Worm (Caenorhabditis elegans) whole organism, young adult: Measurements from ENCODE around the gene Y38H6C.24.

ENCODE experiments used
- B0035.1 ChIP-seq: sonication (generic microtip); optimal IDR thresholded peaks from 2 replicates; lab custom pipeline; 2016; ENCODE audit warnings: missing genetic modification characterization, mild to moderate bottlenecking, missing compliant biosample characterization, missing genotype, missing genetic modification reagents
- F22D6.2 ChIP-seq: sonication (generic microtip); optimal IDR thresholded peaks from 2 replicates; lab custom pipeline; 2016; ENCODE audit warnings: mild to moderate bottlenecking, missing genetic modification characterization, missing compliant biosample characterization
- F23B12.7 ChIP-seq: sonication (generic microtip); optimal IDR thresholded peaks from 2 replicates; lab custom pipeline; 2017; ENCODE audit warnings: missing genetic modification characterization, mild to moderate bottlenecking, missing compliant biosample characterization, antibody characterized with exemption, moderate library complexity; ENCODE audit not compliant: insufficient read depth
- F37B4.10 ChIP-seq: fragments of 200-800 bp; sonication (Bioruptor generic); IDR thresholded peaks from 2 replicates; pipeline ENCODE4 v1.3.6; 2022; ENCODE audit warnings: missing genetic modification characterization, missing compliant biosample characterization
- F49E8.2 ChIP-seq: sonication (generic microtip); optimal IDR thresholded peaks from 3 replicates; lab custom pipeline; 2017; ENCODE audit warnings: missing genetic modification characterization, mild to moderate bottlenecking, missing compliant biosample characterization, antibody characterized with exemption, moderate library complexity; ENCODE audit not compliant: insufficient read depth
- T26A5.8 ChIP-seq: sonication (generic microtip); optimal IDR thresholded peaks from 2 replicates; lab custom pipeline; 2016; ENCODE audit warnings: missing genetic modification characterization, missing compliant biosample characterization
- Y53F4B.3 ChIP-seq: fragments of 200-800 bp; sonication (Bioruptor generic); IDR thresholded peaks from 2 replicates; pipeline ENCODE4 v1.3.6; 2022; ENCODE audit warnings: missing genetic modification reagents, missing genetic modification characterization, missing compliant biosample characterization
- Y53G8AR.9 ChIP-seq: fragments of 200-800 bp; sonication (Bioruptor generic); conservative IDR thresholded peaks from 2 replicates; pipeline ENCODE4 v1.3.6; 2022; ENCODE audit warnings: missing genetic modification reagents, missing genetic modification characterization, missing compliant biosample characterization
- Y67H2A.10 ChIP-seq: fragments of 200-800 bp; sonication (Bioruptor generic); conservative IDR thresholded peaks from 2 replicates; pipeline ENCODE4 v1.3.6; 2022; ENCODE audit warnings: missing genetic modification reagents, missing genetic modification characterization, missing compliant biosample characterization
- akir-1 ChIP-seq: fragments of 200-800 bp; sonication (Bioruptor generic); optimal IDR thresholded peaks from 2 replicates; lab custom pipeline; 2018; ENCODE audit warnings: mild to moderate bottlenecking, missing genetic modification characterization, moderate library complexity, missing compliant biosample characterization
- ama-1 ChIP-seq, 3 experiments: fragments of 150-350 bp in 1 of 3; sonication (generic microtip) in 2 of 3; optimal IDR thresholded peaks; 2 replicates each; lab custom pipeline; 2014 to 2018; ENCODE audit warnings: missing biosample characterization in 2 of 3, missing genetic modification characterization in 2 of 3, missing genetic modification reagents in 2 of 3
- atf-7 ChIP-seq: sonication (generic microtip); optimal IDR thresholded peaks from 2 replicates; lab custom pipeline; 2017; ENCODE audit warnings: mild to moderate bottlenecking, missing genetic modification characterization, missing compliant biosample characterization
- attf-5 ChIP-seq: fragments of 200-800 bp; sonication (Bioruptor generic); optimal IDR thresholded peaks from 2 replicates; lab custom pipeline; 2018; ENCODE audit warnings: mild to moderate bottlenecking, missing genetic modification characterization, missing compliant biosample characterization
- cebp-2 ChIP-seq: fragments of 200-800 bp; sonication (Bioruptor generic); IDR thresholded peaks from 2 replicates; pipeline ENCODE4 v1.3.6; 2022; ENCODE audit warnings: missing genetic modification characterization, missing compliant biosample characterization
- ceh-58 ChIP-seq: fragments of 200-800 bp; sonication (Bioruptor generic); IDR thresholded peaks from 2 replicates; pipeline ENCODE4 v1.3.6; 2022; ENCODE audit warnings: missing genetic modification characterization, missing compliant biosample characterization
- die-1 ChIP-seq: sonication (generic microtip); optimal IDR thresholded peaks from 2 replicates; lab custom pipeline; 2016; ENCODE audit warnings: missing genotype, mild to moderate bottlenecking, missing genetic modification characterization, missing compliant biosample characterization
- dpff-1 ChIP-seq: sonication (generic microtip); optimal IDR thresholded peaks from 2 replicates; lab custom pipeline; 2017; ENCODE audit warnings: mild to moderate bottlenecking, missing genetic modification characterization, missing compliant biosample characterization
- efl-1 ChIP-seq: fragments of 150-350 bp; optimal IDR thresholded peaks from 2 replicates; lab custom pipeline; 2014; ENCODE audit warnings: missing biosample characterization, missing genetic modification reagents, missing genetic modification characterization
- egl-44 ChIP-seq: fragments of 200-800 bp; sonication (Bioruptor generic); IDR thresholded peaks from 2 replicates; pipeline ENCODE4 v1.3.6; 2022; ENCODE audit warnings: missing genetic modification reagents, missing genetic modification characterization, missing compliant biosample characterization
- ekl-4 ChIP-seq: fragments of 200-800 bp; sonication (Bioruptor generic); IDR thresholded peaks from 2 replicates; pipeline ENCODE4 v1.3.6; 2022; ENCODE audit warnings: missing genetic modification reagents, missing genetic modification characterization, missing compliant biosample characterization
- gei-17 ChIP-seq: fragments of 200-800 bp; sonication (Bioruptor generic); optimal IDR thresholded peaks from 2 replicates; lab custom pipeline; 2018; ENCODE audit warnings: mild to moderate bottlenecking, missing genetic modification characterization, missing compliant biosample characterization
- him-1 ChIP-seq: sonication (generic microtip); optimal IDR thresholded peaks from 2 replicates; lab custom pipeline; 2016; ENCODE audit warnings: missing genotype, missing genetic modification reagents, missing genetic modification characterization, missing compliant biosample characterization
- hmg-1.2 ChIP-seq: fragments of 200-800 bp; sonication (Bioruptor generic); IDR thresholded peaks from 2 replicates; pipeline ENCODE4 v1.3.6; 2022; ENCODE audit warnings: missing genetic modification reagents, missing genetic modification characterization, missing compliant biosample characterization
- hrde-1 ChIP-seq: sonication (generic microtip); optimal IDR thresholded peaks from 2 replicates; lab custom pipeline; 2016; ENCODE audit warnings: missing genetic modification characterization, mild to moderate bottlenecking, missing compliant biosample characterization, moderate library complexity, missing genotype, missing genetic modification reagents, borderline replicate concordance
- hsf-1 ChIP-seq: fragments of 200-800 bp; sonication (Bioruptor generic); IDR thresholded peaks from 2 replicates; pipeline ENCODE4 v1.3.6; 2022; ENCODE audit warnings: missing genetic modification reagents, missing genetic modification characterization, missing compliant biosample characterization
- lag-1 ChIP-seq: fragments of 200-800 bp; sonication (Bioruptor generic); IDR thresholded peaks from 2 replicates; pipeline ENCODE4 v1.3.6; 2022; ENCODE audit warnings: missing genetic modification reagents, missing genetic modification characterization, missing compliant biosample characterization
- let-607 ChIP-seq, 2 experiments: fragments of 200-800 bp in 1 of 2; sonication (Bioruptor generic) in 1 of 2; sonication (generic microtip) in 1 of 2; optimal IDR thresholded peaks; 2 replicates each; lab custom pipeline; 2016 to 2018; ENCODE audit warnings: mild to moderate bottlenecking in 2 of 2, missing compliant biosample characterization in 2 of 2, missing genetic modification characterization in 2 of 2, moderate library complexity in 2 of 2, missing genotype in 1 of 2
- lin-26 ChIP-seq: fragments of 200-800 bp; sonication (Bioruptor generic); IDR thresholded peaks from 2 replicates; pipeline ENCODE4 v1.3.6; 2022; ENCODE audit warnings: missing genetic modification reagents, missing genetic modification characterization, missing compliant biosample characterization
- lir-1 ChIP-seq: fragments of 200-800 bp; sonication (Bioruptor generic); conservative IDR thresholded peaks from 2 replicates; pipeline ENCODE4 v1.3.6; 2022; ENCODE audit warnings: missing genetic modification reagents, missing genetic modification characterization, missing compliant biosample characterization
- madf-6 ChIP-seq: fragments of 200-800 bp; sonication (Bioruptor generic); IDR thresholded peaks from 2 replicates; pipeline ENCODE4 v1.3.6; 2022; ENCODE audit warnings: missing genetic modification reagents, missing genetic modification characterization, missing compliant biosample characterization
- mcd-1 ChIP-seq: fragments of 200-800 bp; sonication (Bioruptor generic); IDR thresholded peaks from 2 replicates; pipeline ENCODE4 v1.3.6; 2022; ENCODE audit warnings: missing genetic modification reagents, missing genetic modification characterization, missing compliant biosample characterization
- nfya-2 ChIP-seq: fragments of 200-800 bp; sonication (Bioruptor generic); IDR thresholded peaks from 2 replicates; pipeline ENCODE4 v1.3.6; 2022; ENCODE audit warnings: missing genetic modification reagents, missing genetic modification characterization, missing compliant biosample characterization
- nfyb-1 ChIP-seq: fragments of 200-800 bp; sonication (Bioruptor generic); IDR thresholded peaks from 2 replicates; pipeline ENCODE4 v1.3.6; 2022; ENCODE audit warnings: missing genetic modification reagents, missing genetic modification characterization, missing compliant biosample characterization
- nhr-80 ChIP-seq: sonication (generic microtip); optimal IDR thresholded peaks from 2 replicates; lab custom pipeline; 2016; ENCODE audit warnings: missing genetic modification characterization, missing compliant biosample characterization
- nhr-90 ChIP-seq: sonication (generic microtip); optimal IDR thresholded peaks from 2 replicates; lab custom pipeline; 2016; ENCODE audit warnings: missing genotype, mild to moderate bottlenecking, missing genetic modification characterization, missing compliant biosample characterization
- sea-2 ChIP-seq: fragments of 200-800 bp; sonication (Bioruptor generic); IDR thresholded peaks from 2 replicates; pipeline ENCODE4 v1.3.6; 2022; ENCODE audit warnings: missing genetic modification characterization, missing compliant biosample characterization
- snpc-1.1 ChIP-seq: sonication (generic microtip); optimal IDR thresholded peaks from 2 replicates; lab custom pipeline; 2017; ENCODE audit warnings: missing genetic modification characterization, mild to moderate bottlenecking, missing compliant biosample characterization, antibody characterized with exemption, moderate library complexity, missing genotype, missing genetic modification reagents; ENCODE audit not compliant: insufficient read depth
- snpc-1.3 ChIP-seq: sonication (generic microtip); optimal IDR thresholded peaks from 2 replicates; lab custom pipeline; 2017; ENCODE audit warnings: missing genetic modification characterization, mild to moderate bottlenecking, missing compliant biosample characterization, antibody characterized with exemption, moderate library complexity, missing genotype, missing genetic modification reagents; ENCODE audit not compliant: insufficient read depth
- snpc-3.4 ChIP-seq: sonication (generic microtip); optimal IDR thresholded peaks from 2 replicates; lab custom pipeline; 2017; ENCODE audit warnings: missing genetic modification characterization, mild to moderate bottlenecking, missing compliant biosample characterization, antibody characterized with exemption, moderate library complexity, missing genotype, missing genetic modification reagents
- somi-1 ChIP-seq: fragments of 200-800 bp; sonication (Bioruptor generic); optimal IDR thresholded peaks from 2 replicates; lab custom pipeline; 2018; ENCODE audit warnings: mild to moderate bottlenecking, missing genetic modification characterization, missing compliant biosample characterization
- sptf-2 ChIP-seq: fragments of 200-800 bp; sonication (Bioruptor generic); optimal IDR thresholded peaks from 2 replicates; lab custom pipeline; 2018; ENCODE audit warnings: mild to moderate bottlenecking, missing genetic modification characterization, missing compliant biosample characterization
- tbp1 ChIP-seq: fragments of 200-800 bp; sonication (Bioruptor generic); optimal IDR thresholded peaks from 2 replicates; lab custom pipeline; 2018; ENCODE audit warnings: mild to moderate bottlenecking, missing genetic modification characterization, missing compliant biosample characterization
- tlf-1 ChIP-seq: fragments of 200-800 bp; sonication (Bioruptor generic); optimal IDR thresholded peaks from 2 replicates; lab custom pipeline; 2018; ENCODE audit warnings: mild to moderate bottlenecking, missing genetic modification characterization, missing compliant biosample characterization
- unc-62 ChIP-seq: fragments of 150-350 bp; optimal IDR thresholded peaks from 2 replicates; lab custom pipeline; 2014; ENCODE audit warnings: missing biosample characterization, missing genetic modification reagents, missing genetic modification characterization
- ztf-22 ChIP-seq: fragments of 200-800 bp; sonication (Bioruptor generic); optimal IDR thresholded peaks from 2 replicates; lab custom pipeline; 2018; ENCODE audit warnings: mild to moderate bottlenecking, missing genetic modification characterization, moderate library complexity, missing compliant biosample characterization
- ztf-25 ChIP-seq: fragments of 200-800 bp; sonication (Bioruptor generic); IDR thresholded peaks from 2 replicates; pipeline ENCODE4 v1.3.6; 2022; ENCODE audit warnings: missing genetic modification reagents, missing genetic modification characterization, missing compliant biosample characterization
- ztf-28 ChIP-seq: fragments of 200-800 bp; sonication (Bioruptor generic); IDR thresholded peaks from 2 replicates; pipeline ENCODE4 v1.3.6; 2022; ENCODE audit warnings: missing genetic modification reagents, missing genetic modification characterization, missing compliant biosample characterization

Gene Y38H6C.24

DNA sequence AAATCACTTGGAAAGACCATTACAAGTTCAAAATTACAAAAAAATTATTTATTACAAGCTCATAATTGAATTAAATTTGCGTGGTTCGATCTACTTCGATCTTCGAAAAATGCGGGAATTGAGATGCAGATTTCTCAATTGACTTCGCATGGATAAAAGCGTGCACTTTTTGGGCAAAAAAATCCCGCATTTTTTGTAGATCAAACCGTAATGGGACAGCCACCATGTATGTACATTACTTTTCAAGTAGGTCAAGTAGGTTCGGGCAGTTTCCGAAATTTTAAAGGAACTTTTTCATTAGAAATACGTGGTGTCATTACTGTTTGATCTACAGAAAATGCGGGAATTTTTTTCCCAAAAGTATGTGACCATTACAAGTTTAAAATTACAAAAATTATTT lies 28.7 kb upstream of the Y38H6C.24 start (continued):
- TF ChIP-seq T26A5.8 (tag; lab: Kevin White, UChicago) (no peak), nfya-2 (GFP tag; lab: Robert Waterston, UW) (no peak), ama-1 (optimal IDR thresholded peaks at IDR 0.05; lab: Kevin White, UChicago) (no peak), ama-1 (GFP tag; optimal IDR thresholded peaks at IDR 0.05; lab: Kevin White, UChicago) (no peak), ceh-58 (GFP tag; lab: Robert Waterston, UW) (no peak), sptf-2 (GFP tag; lab: Kevin White, UChicago) (no peak), hmg-1.2 (GFP tag; lab: Robert Waterston, UW) (no peak; the same call in 1 of the 2 replicates), unc-62 (GFP tag; lab: Kevin White, UChicago) (no peak), ztf-28 (no peak), nhr-90 (tag; lab: Kevin White, UChicago) (peak; percentile 74), snpc-1.3 (tag; lab: Kevin White, UChicago) (no peak), tlf-1 (GFP tag; lab: Kevin White, UChicago) (peak; percentile 67), nfyb-1 (GFP tag; lab: Robert Waterston, UW) (0 out of 2 replicates have a peak, but pooled peaks have one; percentile 27), F49E8.2 (tag; lab: Kevin White, UChicago) (no peak), Y53G8AR.9 (0 out of 2 replicates have a peak, but pooled peaks have one; percentile 65), ztf-25 (no peak), nhr-80 (peak; percentile 61), akir-1 (GFP tag; lab: Kevin White, UChicago) (no peak), B0035.1 (peak; percentile 30), F22D6.2 (tag; lab: Kevin White, UChicago) (no peak), hrde-1 (no peak), hsf-1 (GFP tag; lab: Robert Waterston, UW) (peak; percentile 51; the same call in 1 of the 2 replicates), snpc-3.4 (tag; lab: Kevin White, UChicago) (no peak), efl-1 (GFP tag; lab: Kevin White, UChicago) (peak; percentile 53), gei-17 (GFP tag; lab: Kevin White, UChicago) (peak; percentile 16), him-1 (no peak), somi-1 (GFP tag; lab: Kevin White, UChicago) (no peak), die-1 (tag; lab: Kevin White, UChicago) (no peak), atf-7 (tag; lab: Kevin White, UChicago) (peak; percentile 80), F37B4.10 (GFP tag; lab: Robert Waterston, UW) (no peak), lin-26 (GFP tag; lab: Robert Waterston, UW) (no peak), madf-6 (GFP tag; lab: Robert Waterston, UW) (peak; percentile 67), Y53F4B.3 (GFP tag; lab: Robert Waterston, UW) (no peak), F23B12.7 (tag; lab: Kevin White, UChicago) (no peak), snpc-1.1 (tag; lab: Kevin White, UChicago) (no peak), attf-5 (GFP tag; lab: Kevin White, UChicago) (no peak), sea-2 (GFP tag; lab: Robert Waterston, UW) (no peak), lir-1 (peak; percentile 14; the same call in 1 of the 2 replicates), Y67H2A.10 (no peak)

DNA sequence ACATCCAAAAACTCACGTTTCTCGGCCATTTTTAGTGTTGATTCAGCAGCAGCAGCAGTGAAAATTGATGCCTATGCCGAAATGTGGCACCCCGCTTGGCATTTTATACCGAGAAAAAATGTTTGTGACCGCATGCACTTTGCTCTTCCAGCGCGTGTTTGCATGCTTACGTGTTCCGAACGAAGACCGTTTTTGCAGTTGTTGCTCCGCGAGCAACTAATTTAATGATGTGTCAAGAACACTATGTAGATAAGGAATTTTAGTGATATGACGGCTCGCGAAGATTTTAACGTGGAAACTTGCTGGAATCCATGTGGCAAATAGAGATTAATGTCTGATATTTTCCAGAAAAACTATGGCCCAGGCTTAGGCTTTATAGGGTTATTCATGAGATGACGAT lies 27.3 kb upstream of the Y38H6C.24 start, which contains the start of gene dct-16:
TSS of gene dct-16 (minus strand) at position 78 of the 400 bp plus-strand sequence.
- TF ChIP-seq ztf-22 (peak; percentile 26), nhr-80 (peak; percentile 96), ekl-4 (GFP tag; lab: Robert Waterston, UW) (0 out of 2 replicates have a peak, but pooled peaks have one; percentile 36), lag-1 (no peak), nhr-90 (tag; lab: Kevin White, UChicago) (peak; percentile 44), egl-44 (GFP tag; lab: Robert Waterston, UW) (0 out of 2 replicates have a peak, but pooled peaks have one; percentile 47), tbp1 (GFP tag; lab: Kevin White, UChicago) (peak; percentile 41), dpff-1 (tag; lab: Kevin White, UChicago) (no peak), let-607 (tag; optimal IDR thresholded peaks at IDR 0.05; lab: Kevin White, UChicago) (peak; percentile 95 to 97), mcd-1 (GFP tag; lab: Robert Waterston, UW) (0 out of 2 replicates have a peak, but pooled peaks have one; percentile 19), atf-7 (tag; lab: Kevin White, UChicago) (peak; percentile 37), cebp-2 (GFP tag; lab: Robert Waterston, UW) (no peak), nfyb-1 (GFP tag; lab: Robert Waterston, UW) (peak; percentile 69; the same call in 1 of the 2 replicates)
